Worm (Caenorhabditis elegans): ENCODE measurements around the gene T10D4.14.

DNA sequence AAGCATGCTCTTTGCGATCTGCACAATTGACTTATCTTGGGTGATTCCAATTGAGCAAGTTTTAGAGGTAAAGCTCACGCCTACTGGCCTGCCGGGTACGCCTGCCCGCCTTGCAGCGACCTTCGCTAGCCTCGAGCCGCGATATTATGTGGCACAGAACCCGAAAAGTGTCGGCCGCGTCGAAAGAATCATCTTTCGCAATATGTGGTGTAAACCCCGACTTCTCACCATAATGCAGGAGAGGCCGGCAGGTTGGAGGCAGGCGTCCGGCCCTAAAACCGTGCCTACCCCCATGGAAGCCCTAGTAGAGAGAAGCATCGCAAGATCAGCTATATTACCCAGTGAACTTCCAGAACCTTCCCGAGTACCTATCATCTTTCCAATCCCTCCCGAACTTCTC, 34.3 kb upstream of the T10D4.14 start:
- TF ChIP-seq lin-13 (GFP tag; optimal IDR thresholded peaks at IDR 0.05) (no peak), lin-14 (GFP tag; optimal IDR thresholded peaks at IDR 0.05) (no peak), pag-3 (tag; optimal IDR thresholded peaks at IDR 0.05; ENCODE audit: borderline replicate concordance, insufficient read depth) (no peak), tbx-2 (tag; optimal IDR thresholded peaks at IDR 0.05) (no peak)
